Fruit fly (Drosophila melanogaster) whole organism, wandering third instar larva: ENCODE measurements around the gene CG5114.

Experiments used
- Dif ChIP-seq: fragments of 200-275, 200-300 bp; sonication (Bioruptor generic); optimal IDR thresholded peaks from 2 replicates; lab custom pipeline; 2018; ENCODE audit warnings: missing biosample characterization, missing genetic modification characterization; ENCODE audit not compliant: partially characterized antibody
- Myc ChIP-seq: fragments of >200 bp; optimal IDR thresholded peaks from 2 replicates; lab custom pipeline; 2017
- Rel ChIP-seq, 2 experiments: fragments of 200-800 bp; sonication (Bioruptor generic) in 1 of 2; optimal IDR thresholded peaks; 2 replicates in 1 of 2; 3 replicates in 1 of 2; lab custom pipeline; 2016 to 2019; ENCODE audit warnings: mild to moderate bottlenecking in 2 of 2, missing biosample characterization in 2 of 2, missing genetic modification characterization in 2 of 2, moderate library complexity in 1 of 2
- Vsx2 ChIP-seq: fragments of 200-300, 225-300 bp; sonication (Bioruptor generic); optimal IDR thresholded peaks from 2 replicates; lab custom pipeline; 2018; ENCODE audit warnings: missing biosample characterization, missing genetic modification characterization; ENCODE audit not compliant: partially characterized antibody
- br ChIP-seq: fragments of 200-800 bp; sonication (Bioruptor generic); optimal IDR thresholded peaks from 2 replicates; lab custom pipeline; 2016; ENCODE audit warnings: missing biosample characterization, missing genetic modification characterization
- brk ChIP-seq: fragments of 200-800 bp; sonication (Bioruptor generic); optimal IDR thresholded peaks from 2 replicates; lab custom pipeline; 2016; ENCODE audit warnings: missing biosample characterization, mild to moderate bottlenecking, missing genetic modification characterization
- dmrt93B ChIP-seq: fragments of 200-800 bp; sonication (Bioruptor generic); optimal IDR thresholded peaks from 2 replicates; lab custom pipeline; 2018; ENCODE audit warnings: missing biosample characterization, mild to moderate bottlenecking, missing genetic modification characterization
- psq ChIP-seq: fragments of 200-800 bp; sonication (Bioruptor generic); optimal IDR thresholded peaks from 3 replicates; lab custom pipeline; 2017; ENCODE audit warnings: missing biosample characterization, mild to moderate bottlenecking, missing genetic modification characterization, moderate library complexity
- woc ChIP-seq: sonication (Bioruptor generic); optimal IDR thresholded peaks from 2 replicates; lab custom pipeline; 2016; ENCODE audit warnings: missing biosample characterization, mild to moderate bottlenecking, missing genetic modification characterization

DNA sequence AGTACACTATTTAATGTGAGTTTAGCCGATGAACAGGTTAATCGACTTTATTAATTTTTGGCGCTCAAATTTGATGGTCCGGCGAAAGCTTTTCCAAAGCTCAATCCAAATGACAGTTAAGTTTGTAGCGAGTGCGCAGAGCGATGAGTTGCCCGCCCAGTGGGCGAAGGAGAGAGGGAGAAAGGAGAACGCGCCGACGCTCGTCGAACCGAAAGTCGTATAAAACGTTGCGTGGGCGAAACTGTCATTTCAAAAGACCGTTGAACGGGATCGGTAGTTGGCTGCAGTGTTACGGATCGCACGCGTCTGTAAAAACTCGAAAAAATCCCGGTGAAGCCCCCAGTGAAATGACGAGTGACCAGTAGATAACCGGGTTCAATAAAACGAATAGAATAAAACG is 9.4 kb downstream of the CG5114 start, which contains the start of gene Zip71B:
- TF ChIP-seq br (GFP tag; lab: Kevin White, UChicago) (no peak), psq (GFP tag; lab: Kevin White, UChicago) (no peak), Dif (GFP tag; lab: Kevin White, UChicago) (peak; percentile 78), woc (no peak), Rel (GFP tag; optimal IDR thresholded peaks at IDR 0.05; lab: Kevin White, UChicago) (no peak), Rel (tag; optimal IDR thresholded peaks at IDR 0.05; lab: Kevin White, UChicago) (peak; percentile 66), Myc (lab: Kevin White, UChicago) (no peak), Vsx2 (GFP tag; lab: Kevin White, UChicago) (peak; percentile 67), dmrt93B (GFP tag; lab: Kevin White, UChicago) (no peak), brk (no peak)
